Fruit fly (Drosophila melanogaster) whole organism, embryonic: ENCODE data around the gene CG42272.
A peak's percentile ranks its signal among the peaks of the same experiment; 100 is the strongest.

ENCODE experiments used
- BtbVII ChIP-seq: fragments of 200-800 bp; sonication (Bioruptor generic); optimal IDR thresholded peaks from 3 replicates; lab custom pipeline; 2017; ENCODE audit warnings: missing biosample characterization, mild to moderate bottlenecking, missing genetic modification characterization
- CG10267 ChIP-seq: fragments of 200-800 bp; sonication (Bioruptor generic); optimal IDR thresholded peaks from 2 replicates; lab custom pipeline; 2018; ENCODE audit warnings: missing biosample characterization, mild to moderate bottlenecking, missing genetic modification characterization, moderate library complexity
- CG10462 ChIP-seq: fragments of 200-800 bp; sonication (Bioruptor generic); optimal IDR thresholded peaks from 2 replicates; lab custom pipeline; 2016; ENCODE audit warnings: missing biosample characterization, missing genetic modification characterization
- CG11398 ChIP-seq: fragments of 200-800 bp; sonication (Bioruptor generic); optimal IDR thresholded peaks from 2 replicates; lab custom pipeline; 2016; ENCODE audit warnings: missing biosample characterization, missing genetic modification characterization
- CG11723 ChIP-seq: fragments of 200-800 bp; sonication (Bioruptor generic); optimal IDR thresholded peaks from 2 replicates; lab custom pipeline; 2017; ENCODE audit warnings: missing biosample characterization, mild to moderate bottlenecking, missing genetic modification characterization
- CG12071 ChIP-seq: fragments of 200-800 bp; sonication (Bioruptor generic); optimal IDR thresholded peaks from 3 replicates; lab custom pipeline; 2018; ENCODE audit warnings: missing biosample characterization, mild to moderate bottlenecking, missing genetic modification characterization
- CG14050 ChIP-seq: fragments of 200-800 bp; sonication (Bioruptor generic); IDR thresholded peaks from 3 replicates; pipeline ENCODE4 v1.3.6; 2022; ENCODE audit warnings: missing biosample characterization, missing genetic modification characterization
- CG14667 ChIP-seq: fragments of 200-800 bp; sonication (Bioruptor generic); IDR thresholded peaks from 2 replicates; pipeline ENCODE4 v1.3.6; 2022; ENCODE audit warnings: missing biosample characterization, missing genetic modification characterization
- CG15011 ChIP-seq: fragments of 200-800 bp; sonication (Bioruptor generic); optimal IDR thresholded peaks from 3 replicates; lab custom pipeline; 2018; ENCODE audit warnings: missing biosample characterization, mild to moderate bottlenecking, missing genetic modification characterization
- CG1602 ChIP-seq: fragments of 200-800 bp; sonication (Bioruptor generic); optimal IDR thresholded peaks from 3 replicates; lab custom pipeline; 2016; ENCODE audit warnings: missing biosample characterization, missing genetic modification characterization
- CG17829 ChIP-seq: fragments of 200-800 bp; optimal IDR thresholded peaks from 2 replicates; lab custom pipeline; 2019; ENCODE audit warnings: missing biosample characterization, mild to moderate bottlenecking, missing genetic modification characterization, moderate library complexity
- CG18011 ChIP-seq: fragments of 200-800 bp; sonication (Bioruptor generic); optimal IDR thresholded peaks from 2 replicates; lab custom pipeline; 2017; ENCODE audit warnings: missing biosample characterization, missing genetic modification characterization, mild to moderate bottlenecking, moderate library complexity, missing genotype
- CG2875 ChIP-seq: fragments of 200-800 bp; sonication (Bioruptor generic); optimal IDR thresholded peaks from 2 replicates; lab custom pipeline; 2017; ENCODE audit warnings: missing biosample characterization, mild to moderate bottlenecking, missing genetic modification characterization, missing genetic modification reagents
- CG32767 ChIP-seq: fragments of 200-800 bp; sonication (Bioruptor generic); IDR thresholded peaks from 2 replicates; pipeline ENCODE4 v1.3.6; 2022; ENCODE audit warnings: missing biosample characterization, missing genetic modification characterization
- CG3407 ChIP-seq: fragments of 200-800 bp; sonication (Bioruptor generic); optimal IDR thresholded peaks from 2 replicates; lab custom pipeline; 2018; ENCODE audit warnings: missing biosample characterization, mild to moderate bottlenecking, missing genetic modification characterization
- CG3995 ChIP-seq: fragments of 200-800 bp; sonication (Bioruptor generic); optimal IDR thresholded peaks from 3 replicates; lab custom pipeline; 2016; ENCODE audit warnings: missing biosample characterization, missing genetic modification characterization
- CG4404 ChIP-seq: fragments of 200-800 bp; sonication (Bioruptor generic); IDR thresholded peaks from 2 replicates; pipeline ENCODE4 v1.3.6; 2022; ENCODE audit warnings: missing biosample characterization, missing genetic modification characterization
- CG7839 ChIP-seq: fragments of 200-800 bp; sonication (Bioruptor generic); optimal IDR thresholded peaks from 3 replicates; lab custom pipeline; 2018; ENCODE audit warnings: missing biosample characterization, mild to moderate bottlenecking, missing genetic modification characterization, moderate library complexity
- CG8290 ChIP-seq, 3 experiments: fragments of 200-800 bp; sonication (Bioruptor generic); optimal IDR thresholded peaks; 2 replicates each; lab custom pipeline; 2016 to 2019; ENCODE audit warnings: missing biosample characterization in 3 of 3, missing genetic modification characterization in 3 of 3, mild to moderate bottlenecking in 2 of 3, moderate library complexity in 1 of 3
- CG8924 ChIP-seq: fragments of 200-800 bp; optimal IDR thresholded peaks from 3 replicates; lab custom pipeline; 2019; ENCODE audit warnings: missing biosample characterization, mild to moderate bottlenecking, missing genetic modification characterization, moderate library complexity
- CG8944 ChIP-seq: fragments of 200-800 bp; sonication (Bioruptor generic); optimal IDR thresholded peaks from 3 replicates; lab custom pipeline; 2016; ENCODE audit warnings: missing biosample characterization, missing genetic modification characterization
- Dll ChIP-seq: fragments of 200-800 bp; sonication (Bioruptor generic); IDR thresholded peaks from 4 replicates; pipeline ENCODE4 v1.3.6; 2022; ENCODE audit warnings: missing biosample characterization, missing genetic modification characterization; ENCODE audit not compliant: partially characterized antibody
- HHEX ChIP-seq: fragments of 200-800 bp; sonication (Bioruptor generic); optimal IDR thresholded peaks from 3 replicates; lab custom pipeline; 2017; ENCODE audit warnings: missing biosample characterization, mild to moderate bottlenecking, missing genetic modification characterization, missing genetic modification reagents
- HLH4C ChIP-seq: fragments of 200-800 bp; sonication (Bioruptor generic); IDR thresholded peaks from 3 replicates; pipeline ENCODE4 v1.3.6; 2022; ENCODE audit warnings: missing biosample characterization, missing genetic modification characterization; ENCODE audit not compliant: partially characterized antibody
- Hsf ChIP-seq: fragments of 200-800 bp; sonication (Bioruptor generic); optimal IDR thresholded peaks from 3 replicates; lab custom pipeline; 2016; ENCODE audit warnings: missing biosample characterization, missing genetic modification characterization
- MESR4 ChIP-seq: fragments of 200-800 bp; sonication (Bioruptor generic); optimal IDR thresholded peaks from 2 replicates; lab custom pipeline; 2018; ENCODE audit warnings: missing biosample characterization, mild to moderate bottlenecking, missing genetic modification characterization, moderate library complexity
- Max ChIP-seq: fragments of 200-800 bp; sonication (Bioruptor generic); optimal IDR thresholded peaks from 2 replicates; lab custom pipeline; 2016; ENCODE audit warnings: missing biosample characterization, mild to moderate bottlenecking, missing genetic modification characterization
- Mrtf ChIP-seq: fragments of 200-800 bp; sonication (Bioruptor generic); IDR thresholded peaks from 3 replicates; pipeline ENCODE4 v1.3.6; 2022; ENCODE audit warnings: missing biosample characterization, missing genetic modification characterization
- Neu2 ChIP-seq: fragments of 200-800 bp; sonication (Bioruptor generic); optimal IDR thresholded peaks from 3 replicates; lab custom pipeline; 2016; ENCODE audit warnings: missing biosample characterization, missing genetic modification characterization, borderline replicate concordance
- Optix ChIP-seq: fragments of 200-800 bp; sonication (Bioruptor generic); IDR thresholded peaks from 3 replicates; pipeline ENCODE4 v1.3.6; 2022; ENCODE audit warnings: missing biosample characterization, missing genetic modification characterization
- Ptx1 ChIP-seq: fragments of 200-800 bp; sonication (Bioruptor generic); IDR thresholded peaks from 2 replicates; pipeline ENCODE4 v1.3.6; 2022; ENCODE audit warnings: missing biosample characterization, missing genetic modification characterization
- Side ChIP-seq: fragments of 200-800 bp; sonication (Bioruptor generic); optimal IDR thresholded peaks from 2 replicates; lab custom pipeline; 2016; ENCODE audit warnings: missing biosample characterization, missing genetic modification characterization
- bab2 ChIP-seq: fragments of 200-800 bp; sonication (Bioruptor generic); optimal IDR thresholded peaks from 2 replicates; lab custom pipeline; 2016; ENCODE audit warnings: missing biosample characterization, missing genetic modification characterization
- br ChIP-seq: fragments of >200 bp; optimal IDR thresholded peaks from 2 replicates; lab custom pipeline; 2017
- en ChIP-seq: fragments of 200-800 bp; sonication (Bioruptor generic); optimal IDR thresholded peaks from 2 replicates; lab custom pipeline; 2016; ENCODE audit warnings: missing biosample characterization, missing genetic modification characterization
- esg ChIP-seq: fragments of 200-800 bp; sonication (Bioruptor generic); conservative IDR thresholded peaks from 2 replicates; pipeline ENCODE4 v1.3.6; 2022; ENCODE audit warnings: missing biosample characterization, missing genetic modification characterization
- ftz-f1 ChIP-seq: fragments of 200-800 bp; sonication (Bioruptor generic); optimal IDR thresholded peaks from 2 replicates; lab custom pipeline; 2016; ENCODE audit warnings: missing biosample characterization, missing genetic modification characterization
- gcm ChIP-seq: fragments of 200-800 bp; sonication (Bioruptor generic); optimal IDR thresholded peaks from 2 replicates; lab custom pipeline; 2019; ENCODE audit warnings: missing biosample characterization, mild to moderate bottlenecking, missing genetic modification characterization, moderate library complexity
- gem ChIP-seq: fragments of 200-800 bp; sonication (Bioruptor generic); optimal IDR thresholded peaks from 2 replicates; lab custom pipeline; 2019; ENCODE audit warnings: missing biosample characterization, mild to moderate bottlenecking, missing genetic modification characterization, moderate library complexity
- hb ChIP-seq: fragments of 200-800 bp; sonication (Bioruptor generic); IDR thresholded peaks from 3 replicates; pipeline ENCODE4 v1.3.6; 2022; ENCODE audit warnings: missing biosample characterization, missing genetic modification characterization; ENCODE audit not compliant: partially characterized antibody
- kah ChIP-seq: fragments of 200-800 bp; sonication (Bioruptor generic); optimal IDR thresholded peaks from 2 replicates; lab custom pipeline; 2018; ENCODE audit warnings: missing biosample characterization, mild to moderate bottlenecking, missing genetic modification characterization
- kay ChIP-seq: fragments of 200-800 bp; sonication (Bioruptor generic); optimal IDR thresholded peaks from 2 replicates; lab custom pipeline; 2016; ENCODE audit warnings: missing biosample characterization, missing genetic modification characterization
- lbe ChIP-seq: fragments of 200-800 bp; sonication (Bioruptor generic); optimal IDR thresholded peaks from 2 replicates; lab custom pipeline; 2016; ENCODE audit warnings: missing biosample characterization, mild to moderate bottlenecking, missing genetic modification characterization
- pho ChIP-seq: fragments of 200-800 bp; sonication (Bioruptor generic); optimal IDR thresholded peaks from 2 replicates; lab custom pipeline; 2016; ENCODE audit warnings: missing biosample characterization, missing genetic modification characterization
- salm ChIP-seq: fragments of 200-800 bp; sonication (Bioruptor generic); optimal IDR thresholded peaks from 2 replicates; lab custom pipeline; 2018; ENCODE audit warnings: missing biosample characterization, mild to moderate bottlenecking, missing genetic modification characterization
- sens ChIP-seq: fragments of 200-800 bp; sonication (Bioruptor generic); peaks from one replicate; lab custom pipeline; 2016; ENCODE audit warnings: missing biosample characterization, missing genetic modification characterization
- sr ChIP-seq: fragments of 200-800 bp; sonication (Bioruptor generic); IDR thresholded peaks from 3 replicates; pipeline ENCODE4 v1.3.6; 2022; ENCODE audit warnings: missing biosample characterization, missing genetic modification characterization
- stc ChIP-seq: fragments of 200-800 bp; sonication (Bioruptor generic); IDR thresholded peaks from 2 replicates; pipeline ENCODE4 v1.3.6; 2022; ENCODE audit warnings: missing biosample characterization, missing genetic modification characterization
- toy ChIP-seq: fragments of 200-800 bp; sonication (Bioruptor generic); IDR thresholded peaks from 2 replicates; pipeline ENCODE4 v1.3.6; 2022; ENCODE audit warnings: missing biosample characterization, missing genetic modification characterization
- trem ChIP-seq: fragments of 200-800 bp; optimal IDR thresholded peaks from 3 replicates; lab custom pipeline; 2019; ENCODE audit warnings: missing biosample characterization, mild to moderate bottlenecking, missing genetic modification characterization, moderate library complexity
- zf30C ChIP-seq: fragments of 200-800 bp; sonication (Bioruptor generic); optimal IDR thresholded peaks from 3 replicates; lab custom pipeline; 2018; ENCODE audit warnings: missing biosample characterization, mild to moderate bottlenecking, missing genetic modification characterization

Gene CG42272

dm6 chr3L:5789663-5790062 is 13.2 kb upstream of the CG42272 start (continued):
- TF ChIP-seq CG8924 (tag; lab: Kevin White, UChicago) (no peak), CG17829 (tag; lab: Kevin White, UChicago) (peak; percentile 20), Side (GFP tag; lab: Kevin White, UChicago) (peak; percentile 51), gem (tag; lab: Kevin White, UChicago) (peak; percentile 57), en (GFP tag; lab: Kevin White, UChicago) (no peak), CG8290 (GFP tag; optimal IDR thresholded peaks at IDR 0.05; lab: Kevin White, UChicago) (no peak), CG8290 (tag; optimal IDR thresholded peaks at IDR 0.05; lab: Kevin White, UChicago) (peak in 1 of 2 experiments; percentile 62), br (lab: Kevin White, UChicago) (no peak), CG18011 (GFP tag; lab: Kevin White, UChicago) (peak; percentile 8), MESR4 (GFP tag; lab: Kevin White, UChicago) (no peak), ftz-f1 (GFP tag; lab: Kevin White, UChicago) (no peak), hb (GFP tag; lab: Robert Waterston, UW) (no peak), CG1602 (GFP tag; lab: Kevin White, UChicago) (no peak), CG10462 (GFP tag; lab: Kevin White, UChicago) (no peak), lbe (peak; percentile 66), CG4404 (GFP tag; lab: Robert Waterston, UW) (no peak), stc (GFP tag; lab: Robert Waterston, UW) (peak; percentile 34; the same call in 1 of the 2 replicates), CG32767 (GFP tag; lab: Robert Waterston, UW) (no peak), gcm (peak; percentile 1), CG12071 (GFP tag; lab: Kevin White, UChicago) (no peak), esg (GFP tag; lab: Robert Waterston, UW) (peak; percentile 34; the same call in 1 of the 2 replicates), Optix (GFP tag; lab: Robert Waterston, UW) (no peak), Max (GFP tag; lab: Kevin White, UChicago) (peak; percentile 11), sens (GFP tag; lab: Kevin White, UChicago) (peak; percentile 94), CG11723 (no peak), kay (GFP tag; lab: Kevin White, UChicago) (peak; percentile 17), Ptx1 (GFP tag; lab: Robert Waterston, UW) (no peak), Dll (GFP tag; lab: Robert Waterston, UW) (peak; percentile 38; the same call in 1 of the 4 replicates), HLH4C (no peak), CG2875 (GFP tag; lab: Kevin White, UChicago) (no peak), Neu2 (GFP tag; lab: Kevin White, UChicago) (no peak), CG14050 (no peak), CG3995 (GFP tag; lab: Kevin White, UChicago) (peak; percentile 96), CG3407 (GFP tag; lab: Kevin White, UChicago) (no peak), salm (tag; lab: Kevin White, UChicago) (no peak), toy (GFP tag; lab: Robert Waterston, UW) (no peak), CG10267 (tag; lab: Kevin White, UChicago) (peak; percentile 42), CG15011 (GFP tag; lab: Kevin White, UChicago) (no peak), CG11398 (GFP tag; lab: Kevin White, UChicago) (no peak), CG7839 (tag; lab: Kevin White, UChicago) (no peak), HHEX (GFP tag; lab: Kevin White, UChicago) (no peak), Hsf (peak; percentile 8), CG14667 (no peak), pho (peak; percentile 50), bab2 (GFP tag; lab: Kevin White, UChicago) (peak; percentile 57), Mrtf (GFP tag; lab: Robert Waterston, UW) (no peak), trem (tag; lab: Kevin White, UChicago) (peak; percentile 98), kah (GFP tag; lab: Kevin White, UChicago) (peak; percentile 91), sr (GFP tag; lab: Robert Waterston, UW) (peak; percentile 95), CG8944 (GFP tag; lab: Kevin White, UChicago) (no peak), zf30C (GFP tag; lab: Kevin White, UChicago) (no peak), BtbVII (GFP tag; lab: Kevin White, UChicago) (no peak)
